Worm (Caenorhabditis elegans) whole organism, midembryonic: ENCODE measurements around the gene ssp-10.

Experiments
- T22C8.4 ChIP-seq: fragments of 200-800 bp; sonication (Bioruptor generic); IDR thresholded peaks from 2 replicates; pipeline ENCODE4 v1.3.6; 2022; ENCODE audit warnings: missing genetic modification characterization, missing compliant biosample characterization
- cog-1 ChIP-seq: sonication (generic microtip); optimal IDR thresholded peaks from 2 replicates; lab custom pipeline; 2016; ENCODE audit warnings: missing genetic modification characterization, missing compliant biosample characterization
- flt-1 ChIP-seq: fragments of 200-800 bp; sonication (Bioruptor generic); IDR thresholded peaks from 2 replicates; pipeline ENCODE4 v1.3.6; 2022; ENCODE audit warnings: missing genetic modification characterization, missing compliant biosample characterization
- klf-2 ChIP-seq: fragments of 200-800 bp; sonication (Bioruptor generic); conservative IDR thresholded peaks from 2 replicates; pipeline ENCODE4 v1.3.6; 2022; ENCODE audit warnings: missing genetic modification reagents, missing genetic modification characterization, missing compliant biosample characterization
- med-1 ChIP-seq: sonication (generic microtip); optimal IDR thresholded peaks from 2 replicates; lab custom pipeline; 2017; ENCODE audit warnings: missing genetic modification characterization, mild to moderate bottlenecking, missing compliant biosample characterization, antibody characterized with exemption, missing genetic modification reagents; ENCODE audit not compliant: insufficient read depth
- ref-1 ChIP-seq: fragments of 200-800 bp; sonication (Bioruptor generic); conservative IDR thresholded peaks from 2 replicates; pipeline ENCODE4 v1.3.6; 2022; ENCODE audit warnings: missing genetic modification reagents, missing genetic modification characterization, missing compliant biosample characterization
- tab-1 ChIP-seq: fragments of 200-800 bp; sonication (Bioruptor generic); IDR thresholded peaks from 2 replicates; pipeline ENCODE4 v1.3.6; 2022; ENCODE audit warnings: missing genetic modification characterization, missing compliant biosample characterization
- ztf-23 ChIP-seq: fragments of 200-800 bp; sonication (Bioruptor generic); IDR thresholded peaks from 2 replicates; pipeline ENCODE4 v1.3.6; 2022; ENCODE audit warnings: missing genetic modification reagents, missing genetic modification characterization, missing compliant biosample characterization
- ztf-29 ChIP-seq: fragments of 200-800 bp; sonication (Bioruptor generic); IDR thresholded peaks from 2 replicates; pipeline ENCODE4 v1.3.6; 2022; ENCODE audit warnings: missing genetic modification reagents, missing genetic modification characterization, missing compliant biosample characterization

- TF ChIP-seq klf-2 (no peak), flt-1 (GFP tag; lab: Robert Waterston, UW) (no peak), ztf-23 (GFP tag; lab: Robert Waterston, UW) (no peak), T22C8.4 (GFP tag; lab: Robert Waterston, UW) (no peak), cog-1 (no peak), tab-1 (no peak), ref-1 (GFP tag; lab: Robert Waterston, UW) (no peak), ztf-29 (no peak), med-1 (GFP tag; lab: Kevin White, UChicago) (no peak)
Measured at ce11 chrIV:9849624-9850023, 1.2 kb downstream of the ssp-10 start, which contains the start of gene K07F5.8.
